Fruit fly (Drosophila melanogaster) whole organism, embryonic: Measurements from ENCODE around the gene h-cup.

Experiments used
- CG12104 ChIP-seq: fragments of 200-800 bp; sonication (Bioruptor generic); optimal IDR thresholded peaks from 3 replicates; lab custom pipeline; 2016; ENCODE audit warnings: missing biosample characterization, missing genetic modification characterization
- CG12219 ChIP-seq: fragments of 200-800 bp; sonication (Bioruptor generic); optimal IDR thresholded peaks from 3 replicates; lab custom pipeline; 2018; ENCODE audit warnings: missing biosample characterization, mild to moderate bottlenecking, missing genetic modification characterization
- CG1233 ChIP-seq: fragments of 200-800 bp; sonication (Bioruptor generic); optimal IDR thresholded peaks from 4 replicates; lab custom pipeline; 2018; ENCODE audit warnings: missing biosample characterization, mild to moderate bottlenecking, missing genetic modification characterization
- CG18764 ChIP-seq: fragments of 200-800 bp; sonication (Bioruptor generic); optimal IDR thresholded peaks from 3 replicates; lab custom pipeline; 2016; ENCODE audit warnings: missing biosample characterization, missing genetic modification characterization
- Dll ChIP-seq: fragments of 200-800 bp; sonication (Bioruptor generic); IDR thresholded peaks from 4 replicates; pipeline ENCODE4 v1.3.6; 2022; ENCODE audit warnings: missing biosample characterization, missing genetic modification characterization; ENCODE audit not compliant: partially characterized antibody
- Fer3 ChIP-seq: fragments of 200-800 bp; sonication (Bioruptor generic); optimal IDR thresholded peaks from 2 replicates; lab custom pipeline; 2018; ENCODE audit warnings: missing biosample characterization, mild to moderate bottlenecking, missing genetic modification characterization, moderate library complexity
- gce ChIP-seq: fragments of 200-800 bp; sonication (Bioruptor generic); IDR thresholded peaks from 3 replicates; pipeline ENCODE4 v1.3.6; 2022; ENCODE audit warnings: missing biosample characterization, missing genetic modification characterization
- h ChIP-seq: fragments of >200 bp; optimal IDR thresholded peaks from 2 replicates; lab custom pipeline; 2017
- inv ChIP-seq: fragments of 200-800 bp; sonication (Bioruptor generic); IDR thresholded peaks from 2 replicates; pipeline ENCODE4 v1.3.6; 2022; ENCODE audit warnings: missing biosample characterization, missing genetic modification characterization; ENCODE audit not compliant: partially characterized antibody
- pita ChIP-seq: fragments of 200-800 bp; sonication (Bioruptor generic); optimal IDR thresholded peaks from 2 replicates; lab custom pipeline; 2017; ENCODE audit warnings: missing biosample characterization, mild to moderate bottlenecking, missing genetic modification characterization
- salm ChIP-seq: fragments of 200-800 bp; sonication (Bioruptor generic); optimal IDR thresholded peaks from 2 replicates; lab custom pipeline; 2018; ENCODE audit warnings: missing biosample characterization, mild to moderate bottlenecking, missing genetic modification characterization
- slou ChIP-seq: fragments of 200-800 bp; sonication (Bioruptor generic); optimal IDR thresholded peaks from 3 replicates; lab custom pipeline; 2016; ENCODE audit warnings: missing biosample characterization, missing genetic modification characterization
- ttk ChIP-seq: fragments of 200-800 bp; sonication (Bioruptor generic); IDR thresholded peaks from 2 replicates; pipeline ENCODE4 v2.1.2; 2022; ENCODE audit warnings: missing biosample characterization, missing genetic modification characterization

DNA sequence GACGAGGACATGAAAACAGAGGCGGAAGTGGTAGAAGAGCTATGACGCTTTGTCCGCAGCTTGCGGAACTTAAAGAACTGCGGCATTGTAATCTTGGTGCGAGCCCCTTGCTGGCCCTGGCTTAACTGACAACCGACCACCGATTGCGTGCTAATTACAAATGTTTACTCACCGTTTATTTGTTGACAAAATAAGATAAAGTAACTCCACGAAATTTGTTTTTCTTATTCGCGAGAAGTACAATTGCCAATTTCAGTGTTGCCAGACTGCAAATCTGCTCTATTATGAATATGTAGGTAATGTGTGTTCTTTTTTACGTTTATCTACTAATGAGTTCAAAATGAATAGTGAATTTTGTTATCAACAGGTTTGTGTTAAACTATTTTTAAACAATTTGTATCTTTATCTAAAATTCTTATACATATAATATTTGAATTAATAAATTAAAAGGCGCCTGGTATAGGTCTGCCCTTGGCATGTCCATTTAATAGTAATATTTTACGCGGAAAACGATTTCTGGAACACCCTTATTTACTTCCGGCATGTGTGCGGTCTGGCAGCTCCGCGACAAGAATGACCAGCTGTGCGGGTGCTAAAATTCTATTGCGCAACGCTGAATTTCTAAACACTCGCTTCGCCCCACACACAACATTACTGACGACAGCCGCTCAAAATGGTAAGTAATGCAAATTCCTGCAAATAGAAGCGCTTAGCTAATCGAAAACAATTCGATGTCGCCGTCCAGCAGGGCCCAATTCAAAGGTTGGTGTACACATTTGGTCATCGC, 25.9 kb downstream of the h-cup start, which contains the start of the genes Atg4b and Hibch:
- TF ChIP-seq salm (tag; lab: Kevin White, UChicago) (peak; percentile 64), h (lab: Kevin White, UChicago) (no peak), Dll (GFP tag; lab: Robert Waterston, UW) (no peak), slou (GFP tag; lab: Kevin White, UChicago) (peak; percentile 79), gce (GFP tag; lab: Robert Waterston, UW) (no peak), pita (GFP tag; lab: Kevin White, UChicago) (no peak), Fer3 (peak; percentile 87), CG1233 (GFP tag; lab: Kevin White, UChicago) (peak; percentile 80), CG12104 (GFP tag; lab: Kevin White, UChicago) (peak; percentile 79), CG18764 (GFP tag; lab: Kevin White, UChicago) (peak; percentile 73), inv (GFP tag; lab: Robert Waterston, UW) (no peak), ttk (GFP tag; lab: Robert Waterston, UW) (peak; percentile 67), CG12219 (GFP tag; lab: Kevin White, UChicago) (peak; percentile 43)
